Fruit fly (Drosophila melanogaster) whole organism, embryonic: ENCODE data around the gene Atg6.

ENCODE experiments used
- B-H2 ChIP-seq: fragments of 200-800 bp; sonication (Bioruptor generic); optimal IDR thresholded peaks from 2 replicates; lab custom pipeline; 2018; ENCODE audit warnings: missing biosample characterization, mild to moderate bottlenecking, missing genetic modification characterization
- CG10267 ChIP-seq: fragments of 200-800 bp; sonication (Bioruptor generic); optimal IDR thresholded peaks from 2 replicates; lab custom pipeline; 2018; ENCODE audit warnings: missing biosample characterization, mild to moderate bottlenecking, missing genetic modification characterization, moderate library complexity
- CG10543 ChIP-seq: fragments of 200-800 bp; sonication (Bioruptor generic); optimal IDR thresholded peaks from 3 replicates; lab custom pipeline; 2017; ENCODE audit warnings: missing biosample characterization, mild to moderate bottlenecking, missing genetic modification characterization, moderate library complexity
- CG13296 ChIP-seq: fragments of 200-800 bp; sonication (Bioruptor generic); optimal IDR thresholded peaks from 3 replicates; lab custom pipeline; 2018; ENCODE audit warnings: missing biosample characterization, mild to moderate bottlenecking, missing genetic modification characterization
- CG18599 ChIP-seq: fragments of 200-800 bp; sonication (Bioruptor generic); optimal IDR thresholded peaks from 3 replicates; lab custom pipeline; 2017; ENCODE audit warnings: missing biosample characterization, missing genetic modification characterization, mild to moderate bottlenecking, moderate library complexity, missing genetic modification reagents
- CG2678 ChIP-seq: fragments of 200-800 bp; sonication (Bioruptor generic); optimal IDR thresholded peaks from 3 replicates; lab custom pipeline; 2019; ENCODE audit warnings: missing biosample characterization, mild to moderate bottlenecking, missing genetic modification characterization, moderate library complexity
- CG3407 ChIP-seq: fragments of 200-800 bp; sonication (Bioruptor generic); optimal IDR thresholded peaks from 2 replicates; lab custom pipeline; 2018; ENCODE audit warnings: missing biosample characterization, mild to moderate bottlenecking, missing genetic modification characterization
- CG34376 ChIP-seq: fragments of 200-800 bp; sonication (Bioruptor generic); optimal IDR thresholded peaks from 2 replicates; lab custom pipeline; 2018; ENCODE audit warnings: missing biosample characterization, mild to moderate bottlenecking, missing genetic modification characterization
- CG4404 ChIP-seq: fragments of 200-800 bp; sonication (Bioruptor generic); IDR thresholded peaks from 2 replicates; pipeline ENCODE4 v1.3.6; 2022; ENCODE audit warnings: missing biosample characterization, missing genetic modification characterization
- CG4424 ChIP-seq: fragments of 200-800 bp; sonication (Bioruptor generic); optimal IDR thresholded peaks from 3 replicates; lab custom pipeline; 2016; ENCODE audit warnings: missing biosample characterization, missing genetic modification characterization
- CG5953 ChIP-seq: fragments of 200-800 bp; sonication (Bioruptor generic); IDR thresholded peaks from 2 replicates; pipeline ENCODE4 v1.3.6; 2022; ENCODE audit warnings: missing biosample characterization, missing genetic modification characterization
- CG7839 ChIP-seq: fragments of 200-800 bp; sonication (Bioruptor generic); optimal IDR thresholded peaks from 3 replicates; lab custom pipeline; 2018; ENCODE audit warnings: missing biosample characterization, mild to moderate bottlenecking, missing genetic modification characterization, moderate library complexity
- CG8281 ChIP-seq: fragments of 200-800 bp; sonication (Bioruptor generic); optimal IDR thresholded peaks from 2 replicates; lab custom pipeline; 2018; ENCODE audit warnings: missing biosample characterization, mild to moderate bottlenecking, missing genetic modification characterization, moderate library complexity
- CG8290 ChIP-seq, 3 experiments: fragments of 200-800 bp; sonication (Bioruptor generic); optimal IDR thresholded peaks; 2 replicates each; lab custom pipeline; 2016 to 2019; ENCODE audit warnings: missing biosample characterization in 3 of 3, missing genetic modification characterization in 3 of 3, mild to moderate bottlenecking in 2 of 3, moderate library complexity in 1 of 3
- Dfd ChIP-seq, 2 experiments: fragments of >200 bp; optimal IDR thresholded peaks; 2 replicates each; lab custom pipeline; 2017; ENCODE audit warnings: missing biosample characterization in 2 of 2, missing genetic modification characterization in 2 of 2
- Drgx ChIP-seq: fragments of 200-800 bp; sonication (Bioruptor generic); IDR thresholded peaks from 2 replicates; pipeline ENCODE4 v1.3.6; 2022; ENCODE audit warnings: missing biosample characterization, missing genetic modification characterization
- E2f2 ChIP-seq: fragments of 200-800 bp; sonication (Bioruptor generic); IDR thresholded peaks from 2 replicates; pipeline ENCODE4 v1.3.6; 2022; ENCODE audit warnings: missing biosample characterization, missing genetic modification characterization
- Ets65A ChIP-seq: fragments of 200-800 bp; sonication (Bioruptor generic); peaks from one replicate; lab custom pipeline; 2016; ENCODE audit warnings: missing biosample characterization, missing genetic modification characterization
- Ets97D ChIP-seq: fragments of 200-800 bp; sonication (Bioruptor generic); optimal IDR thresholded peaks from 3 replicates; lab custom pipeline; 2016; ENCODE audit warnings: missing biosample characterization, missing genetic modification characterization
- Fer3 ChIP-seq: fragments of 200-800 bp; sonication (Bioruptor generic); optimal IDR thresholded peaks from 2 replicates; lab custom pipeline; 2018; ENCODE audit warnings: missing biosample characterization, mild to moderate bottlenecking, missing genetic modification characterization, moderate library complexity
- GATAe ChIP-seq: fragments of 200-800 bp; sonication (Bioruptor generic); conservative IDR thresholded peaks from 2 replicates; pipeline ENCODE4 v1.3.6; 2022; ENCODE audit warnings: missing biosample characterization, missing genetic modification characterization
- HLH54F ChIP-seq: fragments of 200-800 bp; sonication (Bioruptor generic); optimal IDR thresholded peaks from 3 replicates; lab custom pipeline; 2016; ENCODE audit warnings: missing biosample characterization, missing genetic modification characterization
- Hey ChIP-seq: fragments of 200-800 bp; sonication (Bioruptor generic); optimal IDR thresholded peaks from 3 replicates; lab custom pipeline; 2018; ENCODE audit warnings: missing biosample characterization, mild to moderate bottlenecking, missing genetic modification characterization
- HmgD ChIP-seq: fragments of 200-800 bp; sonication (Bioruptor generic); optimal IDR thresholded peaks from 3 replicates; lab custom pipeline; 2016; ENCODE audit warnings: missing biosample characterization, missing genetic modification characterization
- HmgZ ChIP-seq: fragments of 200-800 bp; sonication (Bioruptor generic); optimal IDR thresholded peaks from 2 replicates; lab custom pipeline; 2018; ENCODE audit warnings: missing biosample characterization, mild to moderate bottlenecking, missing genetic modification characterization
- Med ChIP-seq: fragments of 200-800 bp; sonication (Bioruptor generic); peaks from one replicate; lab custom pipeline; 2016; ENCODE audit warnings: missing biosample characterization, missing genetic modification characterization, mild to moderate bottlenecking, inconsistent platforms, moderate library complexity
- Mrtf ChIP-seq: fragments of 200-800 bp; sonication (Bioruptor generic); IDR thresholded peaks from 3 replicates; pipeline ENCODE4 v1.3.6; 2022; ENCODE audit warnings: missing biosample characterization, missing genetic modification characterization
- NC2α ChIP-seq: fragments of 200-800 bp; sonication (Bioruptor generic); optimal IDR thresholded peaks from 2 replicates; lab custom pipeline; 2016; ENCODE audit warnings: missing biosample characterization, missing genetic modification characterization
- Xrp1 ChIP-seq: fragments of 200-800 bp; sonication (Bioruptor generic); IDR thresholded peaks from 2 replicates; pipeline ENCODE4 v1.3.6; 2022; ENCODE audit warnings: missing biosample characterization, missing genetic modification characterization
- bcd ChIP-seq: fragments of 200-800 bp; sonication (Bioruptor generic); optimal IDR thresholded peaks from 2 replicates; lab custom pipeline; 2017; ENCODE audit warnings: missing biosample characterization, mild to moderate bottlenecking, missing genetic modification characterization
- chif ChIP-seq, 2 experiments: fragments of 200-800 bp; sonication (Bioruptor generic); optimal IDR thresholded peaks; 3 replicates each; lab custom pipeline; 2016; ENCODE audit warnings: missing biosample characterization in 2 of 2, missing genetic modification characterization in 2 of 2
- cwo ChIP-seq: fragments of 200-800 bp; sonication (Bioruptor generic); optimal IDR thresholded peaks from 3 replicates; lab custom pipeline; 2017; ENCODE audit warnings: missing biosample characterization, missing genetic modification characterization, mild to moderate bottlenecking, moderate library complexity, missing genetic modification reagents
- exex ChIP-seq: fragments of 200-800 bp; sonication (Bioruptor generic); optimal IDR thresholded peaks from 4 replicates; lab custom pipeline; 2018; ENCODE audit warnings: missing biosample characterization, mild to moderate bottlenecking, missing genetic modification characterization, moderate library complexity
- grn ChIP-seq: fragments of 200-800 bp; sonication (Bioruptor generic); optimal IDR thresholded peaks from 3 replicates; lab custom pipeline; 2017; ENCODE audit warnings: missing biosample characterization, missing genetic modification characterization
- gro ChIP-seq: fragments of 200-800 bp; sonication (Bioruptor generic); optimal IDR thresholded peaks from 2 replicates; lab custom pipeline; 2016; ENCODE audit warnings: missing biosample characterization, missing genetic modification characterization
- hkb ChIP-seq, 2 experiments: fragments of 200-800 bp in 1 of 2; fragments of >200 bp in 1 of 2; sonication (Bioruptor generic) in 1 of 2; IDR thresholded peaks in 1 of 2; optimal IDR thresholded peaks in 1 of 2; 2 replicates each; pipeline versions ENCODE4 v1.3.6 to Lab custom; 2017 to 2022; ENCODE audit warnings: missing biosample characterization in 1 of 2, missing genetic modification characterization in 1 of 2
- ken ChIP-seq: fragments of 200-800 bp; sonication (Bioruptor generic); IDR thresholded peaks from 3 replicates; pipeline ENCODE4 v1.3.6; 2022; ENCODE audit warnings: missing biosample characterization, missing genetic modification characterization
- lab ChIP-seq: fragments of 200-800 bp; sonication (Bioruptor generic); optimal IDR thresholded peaks from 3 replicates; lab custom pipeline; 2017; ENCODE audit warnings: missing biosample characterization, missing genetic modification characterization, mild to moderate bottlenecking, moderate library complexity, missing genetic modification reagents
- lilli ChIP-seq: fragments of 200-800 bp; sonication (Bioruptor generic); optimal IDR thresholded peaks from 3 replicates; lab custom pipeline; 2016; ENCODE audit warnings: missing biosample characterization, missing genetic modification characterization
- lmd ChIP-seq: fragments of 200-800 bp; sonication (Bioruptor generic); IDR thresholded peaks from 2 replicates; pipeline ENCODE4 v1.3.6; 2022; ENCODE audit warnings: missing biosample characterization, missing genetic modification characterization
- mirr ChIP-seq: fragments of 200-800 bp; sonication (Bioruptor generic); optimal IDR thresholded peaks from 3 replicates; lab custom pipeline; 2018; ENCODE audit warnings: missing biosample characterization, mild to moderate bottlenecking, missing genetic modification characterization
- psq ChIP-seq: fragments of 200-800 bp; sonication (Bioruptor generic); optimal IDR thresholded peaks from 2 replicates; lab custom pipeline; 2017; ENCODE audit warnings: missing biosample characterization, missing genetic modification characterization
- sd ChIP-seq: fragments of 200-800 bp; sonication (Bioruptor generic); optimal IDR thresholded peaks from 3 replicates; lab custom pipeline; 2018; ENCODE audit warnings: missing biosample characterization, mild to moderate bottlenecking, missing genetic modification characterization, moderate library complexity
- seq ChIP-seq: fragments of 200-800 bp; sonication (Bioruptor generic); IDR thresholded peaks from 2 replicates; pipeline ENCODE4 v1.3.6; 2022; ENCODE audit warnings: missing biosample characterization, missing genetic modification characterization
- slbo ChIP-seq: fragments of 200-800 bp; sonication (Bioruptor generic); IDR thresholded peaks from 2 replicates; pipeline ENCODE4 v1.3.6; 2022; ENCODE audit warnings: missing biosample characterization, missing genetic modification characterization
- slou ChIP-seq: fragments of 200-800 bp; sonication (Bioruptor generic); optimal IDR thresholded peaks from 3 replicates; lab custom pipeline; 2016; ENCODE audit warnings: missing biosample characterization, missing genetic modification characterization
- sr ChIP-seq: fragments of 200-800 bp; sonication (Bioruptor generic); IDR thresholded peaks from 3 replicates; pipeline ENCODE4 v1.3.6; 2022; ENCODE audit warnings: missing biosample characterization, missing genetic modification characterization
- sug ChIP-seq: fragments of 200-800 bp; optimal IDR thresholded peaks from 2 replicates; lab custom pipeline; 2019; ENCODE audit warnings: missing biosample characterization, mild to moderate bottlenecking, missing genetic modification characterization, moderate library complexity
- wdn ChIP-seq: fragments of 200-800 bp; sonication (Bioruptor generic); IDR thresholded peaks from 2 replicates; pipeline ENCODE4 v1.3.6; 2022; ENCODE audit warnings: missing biosample characterization, missing genetic modification characterization

Atg6 gene

dm6 chr3R:24084975-24085374, 34.4 kb upstream of the Atg6 start:
- no peak for TF ChIP-seq bcd (GFP tag; lab: Kevin White, UChicago)
- TF ChIP-seq Ets97D (GFP tag; lab: Kevin White, UChicago), result no peak
- TF ChIP-seq HmgZ (tag; lab: Kevin White, UChicago), result peak; percentile 26
- TF ChIP-seq GATAe (GFP tag; lab: Robert Waterston, UW), result peak; percentile 19; the same call in 1 of the 2 replicates
- TF ChIP-seq cwo, result peak; percentile 17
- peak; percentile 64 for TF ChIP-seq sug
- peak; percentile 1 for TF ChIP-seq CG8281
- no peak for TF ChIP-seq slbo (GFP tag; lab: Robert Waterston, UW)
- no peak for TF ChIP-seq Fer3 (tag; lab: Kevin White, UChicago)
- peak; percentile 94 for TF ChIP-seq sd (tag; lab: Kevin White, UChicago)
- peak; percentile 16 for TF ChIP-seq CG18599
- peak; percentile 7 for TF ChIP-seq grn
- TF ChIP-seq lab (GFP tag; lab: Kevin White, UChicago), result peak; percentile 14
- TF ChIP-seq mirr (GFP tag; lab: Kevin White, UChicago), result peak; percentile 94
- TF ChIP-seq exex (tag; lab: Kevin White, UChicago), result peak; percentile 99
- peak; percentile 56 for TF ChIP-seq gro (GFP tag; lab: Kevin White, UChicago)
- peak; percentile 82 for TF ChIP-seq CG34376 (GFP tag; lab: Kevin White, UChicago)
- TF ChIP-seq, all 482 proteins: peak for 13

dm6 chr3R:24079613-24080012, 29.0 kb upstream of the Atg6 start:
- no peak for TF ChIP-seq CG3407 (GFP tag; lab: Kevin White, UChicago)
- TF ChIP-seq Dfd (GFP tag; optimal IDR thresholded peaks at IDR 0.05; lab: Kevin White, UChicago), result peak in 1 of 2 experiments; percentile 17
- no peak for TF ChIP-seq CG10543
- no peak for TF ChIP-seq Hey (tag; lab: Kevin White, UChicago)
- no peak for TF ChIP-seq psq (GFP tag; lab: Kevin White, UChicago)
- TF ChIP-seq Mrtf (GFP tag; lab: Robert Waterston, UW), result 0 out of 3 replicates have a peak, but pooled peaks have one; percentile 11
- TF ChIP-seq B-H2 (GFP tag; lab: Kevin White, UChicago), result no peak
- no peak for TF ChIP-seq chif (GFP tag; optimal IDR thresholded peaks at IDR 0.05; lab: Kevin White, UChicago)
- no peak for TF ChIP-seq ken
- TF ChIP-seq HLH54F (GFP tag; lab: Kevin White, UChicago), result no peak
- TF ChIP-seq CG13296, result no peak
- TF ChIP-seq Ets65A (GFP tag; lab: Kevin White, UChicago), result peak; percentile 38
- no peak for TF ChIP-seq wdn
- no peak for TF ChIP-seq CG2678 (tag; lab: Kevin White, UChicago)
- TF ChIP-seq CG4424 (GFP tag; lab: Kevin White, UChicago), result no peak
- no peak for TF ChIP-seq CG4404 (GFP tag; lab: Robert Waterston, UW)

- TF ChIP-seq lilli (GFP tag; lab: Kevin White, UChicago) (no peak), Drgx (GFP tag; lab: Robert Waterston, UW) (0 out of 2 replicates have a peak, but pooled peaks have one; percentile 38), CG18599 (peak; percentile 8), E2f2 (GFP tag; lab: Robert Waterston, UW) (0 out of 2 replicates have a peak, but pooled peaks have one; percentile 6), lmd (GFP tag; lab: Robert Waterston, UW) (no peak), seq (GFP tag; lab: Robert Waterston, UW) (no peak), Xrp1 (GFP tag; lab: Robert Waterston, UW) (peak; percentile 27; the same call in 1 of the 2 replicates), slbo (GFP tag; lab: Robert Waterston, UW) (peak; percentile 57), hkb (optimal IDR thresholded peaks at IDR 0.05; lab: Kevin White, UChicago) (no peak), hkb (GFP tag; IDR thresholded peaks at IDR 0.05; lab: Robert Waterston, UW) (no peak), CG10267 (tag; lab: Kevin White, UChicago) (peak; percentile 12), CG2678 (tag; lab: Kevin White, UChicago) (peak; percentile 27), CG8290 (GFP tag; optimal IDR thresholded peaks at IDR 0.05; lab: Kevin White, UChicago) (no peak), CG8290 (tag; optimal IDR thresholded peaks at IDR 0.05; lab: Kevin White, UChicago) (no peak), NC2α (GFP tag; lab: Kevin White, UChicago) (no peak), CG7839 (tag; lab: Kevin White, UChicago) (peak; percentile 19), slou (GFP tag; lab: Kevin White, UChicago) (no peak), sr (no peak), HmgD (GFP tag; lab: Kevin White, UChicago) (no peak), CG5953 (GFP tag; lab: Robert Waterston, UW) (no peak), Med (GFP tag; lab: Kevin White, UChicago) (peak; percentile 52)
Measured at dm6 chr3R:24079110-24079509, 28.5 kb upstream of the Atg6 start.
